Worm (Caenorhabditis elegans): ENCODE data around the gene C02F5.12.
A peak's percentile ranks its signal among the peaks of the same experiment; 100 is the strongest.

The C02F5.12 gene

DNA sequence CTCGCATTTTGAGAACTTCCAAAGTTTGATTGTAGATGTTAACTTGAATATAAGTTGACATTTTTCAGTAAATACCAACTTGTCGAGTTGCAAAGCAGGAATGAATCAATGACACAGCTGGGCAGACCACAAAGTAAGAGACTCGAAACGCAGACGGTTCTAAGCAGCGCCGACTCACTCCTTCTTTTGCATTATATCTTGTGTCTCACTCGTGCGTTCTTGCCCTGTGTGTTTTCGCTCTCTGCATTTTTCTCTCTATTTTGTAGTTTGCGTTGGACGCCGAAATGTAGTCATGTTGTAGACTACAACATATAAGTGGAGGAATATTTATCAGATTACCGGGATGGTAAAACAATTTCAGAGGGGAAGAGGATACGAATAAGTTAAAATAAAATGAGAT is at the start of gene C02F5.12:
TSS of gene C02F5.12 (minus strand) at position 221 of the 400 bp plus-strand sequence.
- no peak for TF ChIP-seq egl-43 (GFP tag; IDR thresholded peaks at IDR 0.05)
- no peak for TF ChIP-seq duxl-1 (tag; optimal IDR thresholded peaks at IDR 0.05; ENCODE audit: poor library complexity)
- TF ChIP-seq nhr-6 (tag; optimal IDR thresholded peaks at IDR 0.05): no peak
- no peak for TF ChIP-seq madf-5 (GFP tag; IDR thresholded peaks at IDR 0.05)
- TF ChIP-seq nhr-111 (GFP tag; optimal IDR thresholded peaks at IDR 0.05): no peak
- no peak for TF ChIP-seq snpc-1.2 (GFP tag; IDR thresholded peaks at IDR 0.05)
- TF ChIP-seq unc-39 (tag; optimal IDR thresholded peaks at IDR 0.05): no peak
- TF ChIP-seq lin-13 (GFP tag; optimal IDR thresholded peaks at IDR 0.05): peak; percentile 44
- TF ChIP-seq ces-1 (GFP tag; optimal IDR thresholded peaks at IDR 0.05): no peak
- no peak for TF ChIP-seq zip-11 (GFP tag; IDR thresholded peaks at IDR 0.05)
- TF ChIP-seq lsy-2 (tag; optimal IDR thresholded peaks at IDR 0.05): peak in 1 of 2 experiments; percentile 53
- no peak for TF ChIP-seq F10B5.3 (tag; optimal IDR thresholded peaks at IDR 0.05)
- no peak for TF ChIP-seq php-3 (GFP tag; IDR thresholded peaks at IDR 0.05)
- no peak for TF ChIP-seq tra-1 (GFP tag; IDR thresholded peaks at IDR 0.05)
- no peak for TF ChIP-seq ctbp-1 (GFP tag; IDR thresholded peaks at IDR 0.05)
- TF ChIP-seq zip-2 (tag; optimal IDR thresholded peaks at IDR 0.05): no peak
- no peak for TF ChIP-seq lin-39 (tag; optimal IDR thresholded peaks at IDR 0.05)
- no peak for TF ChIP-seq ZK546.5 (tag; optimal IDR thresholded peaks at IDR 0.05)
- TF ChIP-seq rbr-2 (tag; optimal IDR thresholded peaks at IDR 0.05): no peak
- 0 out of 2 replicates have a peak, but pooled peaks have one; percentile 40 for TF ChIP-seq hmg-1.1 (GFP tag; IDR thresholded peaks at IDR 0.05)
- no peak for TF ChIP-seq skn-1 (tag; optimal IDR thresholded peaks at IDR 0.05)
- TF ChIP-seq mdt-29 (GFP tag; IDR thresholded peaks at IDR 0.05): no peak
- TF ChIP-seq aly-2 (tag; optimal IDR thresholded peaks at IDR 0.05): no peak
- no peak for TF ChIP-seq lim-7 (GFP tag; IDR thresholded peaks at IDR 0.05)
- TF ChIP-seq nhr-28 (tag; optimal IDR thresholded peaks at IDR 0.05): peak; percentile 99
- no peak for TF ChIP-seq ztf-11 (tag; optimal IDR thresholded peaks at IDR 0.05)
- TF ChIP-seq saeg-2 (GFP tag; IDR thresholded peaks at IDR 0.05): no peak
- peak; percentile 48 for TF ChIP-seq nhr-11 (tag; optimal IDR thresholded peaks at IDR 0.05)
- no peak for TF ChIP-seq spr-1 (tag; optimal IDR thresholded peaks at IDR 0.05)
- TF ChIP-seq Y48G9A.11 (GFP tag; IDR thresholded peaks at IDR 0.05): no peak
- TF ChIP-seq F49E8.2 (tag; optimal IDR thresholded peaks at IDR 0.05; ENCODE audit: borderline replicate concordance): no peak
- no peak for TF ChIP-seq dmd-9 (GFP tag; IDR thresholded peaks at IDR 0.05)
- no peak for TF ChIP-seq nhr-102 (tag; optimal IDR thresholded peaks at IDR 0.05)
- no peak for TF ChIP-seq ceh-62 (tag; optimal IDR thresholded peaks at IDR 0.05)
- no peak for TF ChIP-seq nhr-41 (GFP tag; IDR thresholded peaks at IDR 0.05)
- no peak for TF ChIP-seq nhr-237 (tag; optimal IDR thresholded peaks at IDR 0.05)
- no peak for TF ChIP-seq Y5F2A.4 (GFP tag; optimal IDR thresholded peaks at IDR 0.05)
- TF ChIP-seq D1046.2 (GFP tag; IDR thresholded peaks at IDR 0.05): no peak
- peak; percentile 51 for TF ChIP-seq lin-38 (GFP tag; IDR thresholded peaks at IDR 0.05)
- no peak for TF ChIP-seq madf-9 (GFP tag; conservative IDR thresholded peaks at IDR 0.05)
- no peak for TF ChIP-seq daf-19 (GFP tag; conservative IDR thresholded peaks at IDR 0.05)
- TF ChIP-seq zfp-2 (tag; optimal IDR thresholded peaks at IDR 0.05): no peak
- TF ChIP-seq nhr-10 (tag; optimal IDR thresholded peaks at IDR 0.05): no peak
- TF ChIP-seq ceh-44 (GFP tag; IDR thresholded peaks at IDR 0.05): no peak
- no peak for TF ChIP-seq lin-1 (GFP tag; IDR thresholded peaks at IDR 0.05)
- TF ChIP-seq sdz-12 (GFP tag; optimal IDR thresholded peaks at IDR 0.05): no peak
- TF ChIP-seq lin-15B (tag; optimal IDR thresholded peaks at IDR 0.05): no peak
- TF ChIP-seq zfp-3 (GFP tag; conservative IDR thresholded peaks at IDR 0.05): no peak
- no peak for TF ChIP-seq daf-16 (GFP tag; optimal IDR thresholded peaks at IDR 0.05)
- peak; percentile 39 for TF ChIP-seq daf-16 (tag; optimal IDR thresholded peaks at IDR 0.05)
- TF ChIP-seq vab-7 (GFP tag; IDR thresholded peaks at IDR 0.05): no peak
- TF ChIP-seq nhr-48 (tag; optimal IDR thresholded peaks at IDR 0.05): peak; percentile 9
- TF ChIP-seq F37D6.2 (tag; optimal IDR thresholded peaks at IDR 0.05): no peak

Data from whole organism, L4 larva.